Worm (Caenorhabditis elegans): ENCODE measurements around the gene H23N18.5.

DNA sequence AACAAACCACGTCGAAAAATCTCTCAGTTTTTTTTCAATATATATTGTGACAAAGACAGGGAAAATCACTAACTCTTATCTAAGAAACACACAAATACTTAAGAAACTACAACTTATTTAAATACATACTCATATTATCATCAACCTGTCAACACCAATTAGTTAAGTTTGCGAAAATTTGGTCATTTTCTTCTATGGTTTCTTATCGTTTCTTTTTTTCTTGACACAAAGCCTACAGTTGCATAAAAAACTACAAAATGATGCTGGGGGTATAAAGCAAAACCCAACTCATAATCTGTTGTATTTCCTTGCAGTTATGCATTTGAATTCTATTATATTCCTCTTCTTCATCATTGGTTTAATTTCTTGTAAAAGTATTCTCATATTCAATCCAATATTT is 11.1 kb downstream of the H23N18.5 start, which contains the start of gene ugt-67:
- no peak for TF ChIP-seq nhr-12 (tag; optimal IDR thresholded peaks at IDR 0.05)
- no peak for TF ChIP-seq flh-1 (GFP tag; optimal IDR thresholded peaks at IDR 0.05)
- TF ChIP-seq snpc-4 (tag; optimal IDR thresholded peaks at IDR 0.05) = no peak
- TF ChIP-seq lin-13 (tag; optimal IDR thresholded peaks at IDR 0.05) = no peak
- TF ChIP-seq elt-3 (tag; optimal IDR thresholded peaks at IDR 0.05) = no peak
- TF ChIP-seq ceh-39 (tag; optimal IDR thresholded peaks at IDR 0.05) = no peak
- TF ChIP-seq sptf-1 (tag; optimal IDR thresholded peaks at IDR 0.05) = no peak
- no peak for TF ChIP-seq lsy-2 (tag; optimal IDR thresholded peaks at IDR 0.05)
- TF ChIP-seq unc-62 (GFP tag; optimal IDR thresholded peaks at IDR 0.05) = no peak
- no peak for TF ChIP-seq nhr-2 (tag; optimal IDR thresholded peaks at IDR 0.05)
- TF ChIP-seq ztf-11 (tag; optimal IDR thresholded peaks at IDR 0.05) = no peak

Measured in whole organism, mixed stage, embryonic.